Fruit fly (Drosophila melanogaster) Kc167 (cell line): ENCODE data around the gene strat.

ENCODE experiments used
- Sin3A ChIP-seq: fragments of >200 bp; optimal IDR thresholded peaks from 2 replicates; lab custom pipeline; 2018; ENCODE audit warnings: missing external identifiers
- h ChIP-seq: fragments of >200 bp; optimal IDR thresholded peaks from 3 replicates; lab custom pipeline; 2018; ENCODE audit warnings: missing external identifiers
- psq ChIP-seq: fragments of >200 bp; optimal IDR thresholded peaks from 2 replicates; lab custom pipeline; 2017; ENCODE audit warnings: missing external identifiers

- TF ChIP-seq psq (no peak), h (lab: Kevin White, UChicago) (no peak), Sin3A (lab: Kevin White, UChicago) (no peak)
Observed at dm6 chr2L:8290092-8290424, 30.1 kb upstream of the strat start.
